Fruit fly (Drosophila melanogaster): ENCODE measurements around the gene B-H2.

Gene B-H2

dm6 chrX:17292050-17292730 is 22.2 kb upstream of the B-H2 start (continued):
- TF ChIP-seq Hr78 (GFP tag; optimal IDR thresholded peaks at IDR 0.05) (peak in 1 of 2 experiments; percentile 1), CG18476 (GFP tag; optimal IDR thresholded peaks at IDR 0.05) (peak; percentile 48), Rx (GFP tag; IDR thresholded peaks at IDR 0.05) (no peak; the same call in 1 of the 2 replicates), Dfd (GFP tag; optimal IDR thresholded peaks at IDR 0.05) (no peak), chm (GFP tag; IDR thresholded peaks at IDR 0.05) (peak; percentile 22; the same call in 1 of the 2 replicates), Eip74EF (GFP tag; optimal IDR thresholded peaks at IDR 0.05) (peak in 1 of 2 experiments; percentile 75), Hr51 (GFP tag; optimal IDR thresholded peaks at IDR 0.05) (peak in 1 of 2 experiments; percentile 85), eyg (GFP tag; optimal IDR thresholded peaks at IDR 0.05) (no peak), slou (GFP tag; optimal IDR thresholded peaks at IDR 0.05) (no peak), fu2 (GFP tag; optimal IDR thresholded peaks at IDR 0.05) (peak; percentile 28), Blimp-1 (GFP tag; optimal IDR thresholded peaks at IDR 0.05) (peak; percentile 64), gsb (GFP tag; IDR thresholded peaks at IDR 0.05) (peak; percentile 26; the same call in 1 of the 2 replicates), NK7.1 (GFP tag; optimal IDR thresholded peaks at IDR 0.05) (no peak), gce (GFP tag; IDR thresholded peaks at IDR 0.05) (no peak), D19B (GFP tag; optimal IDR thresholded peaks at IDR 0.05) (peak; percentile 61), CG13624 (GFP tag; optimal IDR thresholded peaks at IDR 0.05) (no peak), CG13287 (GFP tag; IDR thresholded peaks at IDR 0.05; ENCODE audit: partially characterized antibody) (no peak), run (tag; optimal IDR thresholded peaks at IDR 0.05) (peak; percentile 45), CG3995 (GFP tag; optimal IDR thresholded peaks at IDR 0.05) (peak; percentile 24), CG6689 (GFP tag; IDR thresholded peaks at IDR 0.05) (peak; percentile 62), caup (GFP tag; optimal IDR thresholded peaks at IDR 0.05; ENCODE audit: severe bottlenecking) (peak; percentile 70), Abd-B (GFP tag; optimal IDR thresholded peaks at IDR 0.05) (peak; percentile 47), fru (optimal IDR thresholded peaks at IDR 0.05) (no peak), HLH54F (GFP tag; optimal IDR thresholded peaks at IDR 0.05) (peak; percentile 63), CG9932 (GFP tag; IDR thresholded peaks at IDR 0.05) (peak; percentile 36; the same call in 1 of the 2 replicates), corto (GFP tag; optimal IDR thresholded peaks at IDR 0.05) (no peak), repo (GFP tag; optimal IDR thresholded peaks at IDR 0.05) (no peak), CG13296 (GFP tag; optimal IDR thresholded peaks at IDR 0.05) (peak; percentile 77), unpg (GFP tag; optimal IDR thresholded peaks at IDR 0.05) (peak; percentile 77), MBD-R2 (GFP tag; IDR thresholded peaks at IDR 0.05) (no peak), hth (optimal IDR thresholded peaks at IDR 0.05) (no peak), Asciz (GFP tag; optimal IDR thresholded peaks at IDR 0.05) (peak; percentile 39), CG11695 (GFP tag; IDR thresholded peaks at IDR 0.05) (peak; percentile 76; the same call in 2 of the 3 replicates), CG17328 (GFP tag; IDR thresholded peaks at IDR 0.05) (0 out of 2 replicates have a peak, but pooled peaks have one; percentile 44), MTF-1 (GFP tag; optimal IDR thresholded peaks at IDR 0.05; ENCODE audit: borderline replicate concordance) (no peak), CG12236 (GFP tag; optimal IDR thresholded peaks at IDR 0.05) (peak; percentile 21), pita (GFP tag; optimal IDR thresholded peaks at IDR 0.05) (no peak), ap (GFP tag; IDR thresholded peaks at IDR 0.05) (no peak), crol (GFP tag; IDR thresholded peaks at IDR 0.05) (no peak), CG14710 (tag; optimal IDR thresholded peaks at IDR 0.05) (peak; percentile 39), CG6765 (GFP tag; optimal IDR thresholded peaks at IDR 0.05) (peak; percentile 34), CG3065 (GFP tag; optimal IDR thresholded peaks at IDR 0.05) (no peak), tap (tag; optimal IDR thresholded peaks at IDR 0.05) (peak; percentile 79), Nf-YB (GFP tag; optimal IDR thresholded peaks at IDR 0.05) (peak; percentile 32), sna (GFP tag; IDR thresholded peaks at IDR 0.05; ENCODE audit: partially characterized antibody) (no peak), NC2β (GFP tag; optimal IDR thresholded peaks at IDR 0.05) (no peak), Bdp1 (GFP tag; optimal IDR thresholded peaks at IDR 0.05) (no peak), lmd (GFP tag; IDR thresholded peaks at IDR 0.05) (peak; percentile 68), Chrac-16 (GFP tag; optimal IDR thresholded peaks at IDR 0.05) (peak; percentile 36)

Data from whole organism, embryonic.